Fruit fly (Drosophila melanogaster): ENCODE results near the gene CG33110.
A peak's percentile ranks its signal among the peaks of the same experiment; 100 is the strongest.

CG33110 gene

dm6 chr3R:22626334-22626688 lies 56.3 kb downstream of the CG33110 start:
- TF ChIP-seq CrebA (GFP tag; optimal IDR thresholded peaks at IDR 0.05; ENCODE audit: borderline replicate concordance) (no peak), dsf (GFP tag; optimal IDR thresholded peaks at IDR 0.05; ENCODE audit: borderline replicate concordance) (no peak), foxo (GFP tag; optimal IDR thresholded peaks at IDR 0.05) (no peak), Mio (GFP tag; optimal IDR thresholded peaks at IDR 0.05) (no peak), jim (GFP tag; optimal IDR thresholded peaks at IDR 0.05) (no peak), Abd-B (GFP tag; optimal IDR thresholded peaks at IDR 0.05) (no peak), OdsH (GFP tag; optimal IDR thresholded peaks at IDR 0.05) (no peak), br (GFP tag; optimal IDR thresholded peaks at IDR 0.05) (no peak), fru (GFP tag; optimal IDR thresholded peaks at IDR 0.05) (no peak), sv (GFP tag; optimal IDR thresholded peaks at IDR 0.05) (no peak)

dm6 chr3R:22626842-22627392 lies 56.9 kb downstream of the CG33110 start:
- TF ChIP-seq N (GFP tag; optimal IDR thresholded peaks at IDR 0.05) (no peak), Sp1 (GFP tag; optimal IDR thresholded peaks at IDR 0.05) (peak; percentile 77), Rel (GFP tag; optimal IDR thresholded peaks at IDR 0.05) (peak; percentile 26), Rel (tag; optimal IDR thresholded peaks at IDR 0.05) (peak; percentile 58), Jra (GFP tag; optimal IDR thresholded peaks at IDR 0.05) (peak; percentile 94), jim (GFP tag; optimal IDR thresholded peaks at IDR 0.05) (peak; percentile 86), dl (GFP tag; optimal IDR thresholded peaks at IDR 0.05; ENCODE audit: insufficient read depth in 1 of 2, partially characterized antibody in 2 of 2) (peak in 1 of 2 experiments; percentile 36), rgr (GFP tag; optimal IDR thresholded peaks at IDR 0.05) (peak; percentile 88), HLH106 (tag; optimal IDR thresholded peaks at IDR 0.05) (peak; percentile 11), Hr83 (GFP tag; optimal IDR thresholded peaks at IDR 0.05; ENCODE audit: poor library complexity, severe bottlenecking) (peak; percentile 98), br (GFP tag; optimal IDR thresholded peaks at IDR 0.05) (peak; percentile 80), Abd-B (GFP tag; optimal IDR thresholded peaks at IDR 0.05) (no peak), OdsH (GFP tag; optimal IDR thresholded peaks at IDR 0.05) (peak; percentile 87), foxo (GFP tag; optimal IDR thresholded peaks at IDR 0.05) (peak in 1 of 2 experiments; percentile 54), CrebA (GFP tag; optimal IDR thresholded peaks at IDR 0.05; ENCODE audit: borderline replicate concordance) (peak; percentile 83), psq (GFP tag; optimal IDR thresholded peaks at IDR 0.05) (peak; percentile 71), Mio (GFP tag; optimal IDR thresholded peaks at IDR 0.05) (no peak), usp (GFP tag; optimal IDR thresholded peaks at IDR 0.05) (no peak), CG9705 (GFP tag; optimal IDR thresholded peaks at IDR 0.05) (peak; percentile 27), Hnf4 (GFP tag; optimal IDR thresholded peaks at IDR 0.05) (peak; percentile 78), Myc (optimal IDR thresholded peaks at IDR 0.05) (no peak), fru (GFP tag; optimal IDR thresholded peaks at IDR 0.05) (peak; percentile 53), sv (GFP tag; optimal IDR thresholded peaks at IDR 0.05) (no peak), tai (GFP tag; optimal IDR thresholded peaks at IDR 0.05) (peak; percentile 90), GATAd (GFP tag; optimal IDR thresholded peaks at IDR 0.05) (peak; percentile 48), woc (GFP tag; optimal IDR thresholded peaks at IDR 0.05) (peak; percentile 24), brk (GFP tag; optimal IDR thresholded peaks at IDR 0.05) (peak; percentile 71), h (GFP tag; optimal IDR thresholded peaks at IDR 0.05) (peak; percentile 81), CG32264 (GFP tag; optimal IDR thresholded peaks at IDR 0.05) (no peak), sage (GFP tag; optimal IDR thresholded peaks at IDR 0.05) (no peak), ey (GFP tag; optimal IDR thresholded peaks at IDR 0.05) (peak; percentile 42), dsf (GFP tag; optimal IDR thresholded peaks at IDR 0.05; ENCODE audit: borderline replicate concordance) (peak; percentile 7)

dm6 chr3R:22627936-22628513 lies 58.0 kb downstream of the CG33110 start:
- no peak for TF ChIP-seq GATAd (GFP tag; optimal IDR thresholded peaks at IDR 0.05)
- peak; percentile 68 for TF ChIP-seq Sp1 (GFP tag; optimal IDR thresholded peaks at IDR 0.05)
- TF ChIP-seq Mio (GFP tag; optimal IDR thresholded peaks at IDR 0.05), result no peak
- TF ChIP-seq Abd-B (GFP tag; optimal IDR thresholded peaks at IDR 0.05), result no peak
- TF ChIP-seq tai (GFP tag; optimal IDR thresholded peaks at IDR 0.05), result peak; percentile 78
- TF ChIP-seq Dfd (GFP tag; optimal IDR thresholded peaks at IDR 0.05), result no peak
- no peak for TF ChIP-seq CG9705 (GFP tag; optimal IDR thresholded peaks at IDR 0.05)
- no peak for TF ChIP-seq sv (GFP tag; optimal IDR thresholded peaks at IDR 0.05)
- peak; percentile 80 for TF ChIP-seq rgr (GFP tag; optimal IDR thresholded peaks at IDR 0.05)
- TF ChIP-seq Dif (GFP tag; optimal IDR thresholded peaks at IDR 0.05; ENCODE audit: partially characterized antibody), result no peak
- TF ChIP-seq dl (GFP tag; optimal IDR thresholded peaks at IDR 0.05; ENCODE audit: insufficient read depth in 1 of 2, partially characterized antibody in 2 of 2), result no peak
- peak; percentile 67 for TF ChIP-seq psq (GFP tag; optimal IDR thresholded peaks at IDR 0.05)
- no peak for TF ChIP-seq jim (GFP tag; optimal IDR thresholded peaks at IDR 0.05)
- no peak for TF ChIP-seq dmrt93B (GFP tag; optimal IDR thresholded peaks at IDR 0.05)
- peak in 1 of 2 experiments; percentile 54 for TF ChIP-seq foxo (GFP tag; optimal IDR thresholded peaks at IDR 0.05)
- no peak for TF ChIP-seq Vsx2 (GFP tag; optimal IDR thresholded peaks at IDR 0.05; ENCODE audit: partially characterized antibody)
- no peak for TF ChIP-seq usp (GFP tag; optimal IDR thresholded peaks at IDR 0.05)
- peak; percentile 51 for TF ChIP-seq woc (GFP tag; optimal IDR thresholded peaks at IDR 0.05)
- no peak for TF ChIP-seq CG32264 (GFP tag; optimal IDR thresholded peaks at IDR 0.05)
- no peak for TF ChIP-seq pan (optimal IDR thresholded peaks at IDR 0.05)
- peak; percentile 8 for TF ChIP-seq fru (GFP tag; optimal IDR thresholded peaks at IDR 0.05)
- peak; percentile 36 for TF ChIP-seq Jra (GFP tag; optimal IDR thresholded peaks at IDR 0.05)
- TF ChIP-seq lola (GFP tag; optimal IDR thresholded peaks at IDR 0.05), result no peak
- TF ChIP-seq HLH106 (tag; optimal IDR thresholded peaks at IDR 0.05), result peak; percentile 45
- TF ChIP-seq h (GFP tag; optimal IDR thresholded peaks at IDR 0.05), result peak; percentile 12
- no peak for TF ChIP-seq brk (GFP tag; optimal IDR thresholded peaks at IDR 0.05)
- peak; percentile 74 for TF ChIP-seq br (GFP tag; optimal IDR thresholded peaks at IDR 0.05)
- TF ChIP-seq OdsH (GFP tag; optimal IDR thresholded peaks at IDR 0.05), result peak; percentile 75
- no peak for TF ChIP-seq Hr83 (GFP tag; optimal IDR thresholded peaks at IDR 0.05; ENCODE audit: poor library complexity, severe bottlenecking)
- TF ChIP-seq ey (GFP tag; optimal IDR thresholded peaks at IDR 0.05), result peak; percentile 80
- peak; percentile 3 for TF ChIP-seq sage (GFP tag; optimal IDR thresholded peaks at IDR 0.05)
- peak; percentile 69 for TF ChIP-seq Hnf4 (GFP tag; optimal IDR thresholded peaks at IDR 0.05)
